Worm (Caenorhabditis elegans): ENCODE data around the gene nlp-71.

nlp-71 gene

DNA sequence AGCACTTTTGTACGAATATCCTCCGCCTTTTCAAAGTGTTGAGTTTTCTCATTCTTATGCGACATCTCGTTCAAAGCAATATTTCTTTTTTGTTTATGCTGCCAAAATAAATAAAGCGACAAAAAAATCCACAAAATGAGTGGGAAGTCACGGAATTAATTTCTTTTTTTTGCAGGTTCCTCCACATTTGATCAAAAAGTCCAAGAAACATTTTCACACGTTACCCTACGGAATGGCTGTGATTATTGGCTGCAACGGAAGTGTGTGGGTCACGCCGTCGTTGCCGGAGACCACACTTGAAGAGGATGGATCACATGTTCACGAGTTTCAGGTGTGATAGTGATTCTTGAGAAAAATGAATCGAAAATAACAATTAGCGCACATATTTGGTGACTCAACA, 3.2 kb upstream of the nlp-71 start, which contains the start of gene Y73B6BL.22:
TSS of gene Y73B6BL.22 (minus strand) at position 101 of the 400 bp plus-strand sequence.
- no peak for TF ChIP-seq ama-1 (optimal IDR thresholded peaks at IDR 0.05)

DNA sequence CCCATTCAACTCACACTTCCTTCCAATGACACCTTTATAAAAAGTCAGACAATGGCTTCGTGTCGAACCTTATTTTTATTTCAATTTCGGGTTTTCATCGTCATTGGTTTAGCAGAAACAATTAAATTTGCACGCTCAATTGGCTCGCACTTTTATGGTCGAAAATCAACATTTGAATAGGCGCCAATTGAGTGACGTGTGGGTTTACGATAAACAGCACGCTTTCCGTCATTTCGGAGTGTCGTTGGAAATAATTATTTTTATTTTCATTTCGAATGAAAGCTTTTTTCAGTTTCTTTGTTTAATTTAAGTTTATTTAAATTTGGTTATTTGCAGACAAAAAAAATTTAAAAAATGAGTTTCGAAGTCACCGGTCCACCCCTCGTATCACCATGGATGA, 1.8 kb upstream of the nlp-71 start, which contains the start of gene exos-2:
TSS of gene exos-2 (plus strand) at position 330 of the 400 bp plus-strand sequence.
- no peak for TF ChIP-seq lin-39 (tag; optimal IDR thresholded peaks at IDR 0.05)
- peak; percentile 13 for TF ChIP-seq lir-3 (tag; optimal IDR thresholded peaks at IDR 0.05; ENCODE audit: poor library complexity)
- peak; percentile 50; the same call in 1 of the 2 replicates for TF ChIP-seq nhr-19 (GFP tag; conservative IDR thresholded peaks at IDR 0.05)
- peak; percentile 62 for TF ChIP-seq nhr-20 (tag; optimal IDR thresholded peaks at IDR 0.05)
- no peak for TF ChIP-seq nhr-237 (tag; optimal IDR thresholded peaks at IDR 0.05)
- TF ChIP-seq nhr-84 (tag; optimal IDR thresholded peaks at IDR 0.05), result no peak
- no peak for TF ChIP-seq tlp-1 (tag; optimal IDR thresholded peaks at IDR 0.05)
- TF ChIP-seq skn-1 (tag; optimal IDR thresholded peaks at IDR 0.05), result peak; percentile 36
- TF ChIP-seq xbp-1 (tag; optimal IDR thresholded peaks at IDR 0.05), result peak; percentile 65
- TF ChIP-seq alr-1 (tag; optimal IDR thresholded peaks at IDR 0.05; ENCODE audit: borderline replicate concordance), result no peak
- no peak for TF ChIP-seq vab-15 (tag; optimal IDR thresholded peaks at IDR 0.05)
- peak; percentile 53 to 75 (median 55) for TF ChIP-seq ceh-82 (tag; optimal IDR thresholded peaks at IDR 0.05)
- peak; percentile 65 for TF ChIP-seq mep-1 (tag; optimal IDR thresholded peaks at IDR 0.05)
- TF ChIP-seq unc-30 (tag; optimal IDR thresholded peaks at IDR 0.05), result no peak
- no peak for TF ChIP-seq jun-1 (tag; optimal IDR thresholded peaks at IDR 0.05)
- TF ChIP-seq zag-1 (tag; optimal IDR thresholded peaks at IDR 0.05), result no peak
- peak; percentile 77 for TF ChIP-seq nhr-71 (tag; optimal IDR thresholded peaks at IDR 0.05)
- peak; percentile 63 for TF ChIP-seq swsn-7 (tag; optimal IDR thresholded peaks at IDR 0.05)
- peak; percentile 81 for TF ChIP-seq unc-130 (tag; optimal IDR thresholded peaks at IDR 0.05)
- TF ChIP-seq ets-5 (GFP tag; IDR thresholded peaks at IDR 0.05), result no peak
- peak; percentile 41 for TF ChIP-seq irx-1 (tag; optimal IDR thresholded peaks at IDR 0.05)
- no peak for TF ChIP-seq egl-13 (tag; optimal IDR thresholded peaks at IDR 0.05)
- no peak for TF ChIP-seq pag-3 (tag; optimal IDR thresholded peaks at IDR 0.05; ENCODE audit: borderline replicate concordance, insufficient read depth)
- peak; percentile 75 to 87 for TF ChIP-seq lsy-2 (tag; optimal IDR thresholded peaks at IDR 0.05)
- peak in 1 of 2 experiments; percentile 13 for TF ChIP-seq mdl-1 (tag; optimal IDR thresholded peaks at IDR 0.05)
- peak; percentile 49 for TF ChIP-seq nhr-90 (tag; optimal IDR thresholded peaks at IDR 0.05; ENCODE audit: poor library complexity)
- TF ChIP-seq nhr-76 (tag; optimal IDR thresholded peaks at IDR 0.05), result no peak
- no peak for TF ChIP-seq unc-62 (GFP tag; optimal IDR thresholded peaks at IDR 0.05)
- peak; percentile 80 for TF ChIP-seq rnt-1 (tag; optimal IDR thresholded peaks at IDR 0.05)
- TF ChIP-seq unc-98 (GFP tag; IDR thresholded peaks at IDR 0.05), result no peak
- no peak for TF ChIP-seq zip-4 (GFP tag; optimal IDR thresholded peaks at IDR 0.05)
- TF ChIP-seq lin-14 (GFP tag; optimal IDR thresholded peaks at IDR 0.05), result no peak
- no peak for TF ChIP-seq pax-3 (tag; optimal IDR thresholded peaks at IDR 0.05)
- TF ChIP-seq blmp-1 (tag; optimal IDR thresholded peaks at IDR 0.05), result no peak
- peak; percentile 77 for TF ChIP-seq nhr-47 (tag; optimal IDR thresholded peaks at IDR 0.05)
- TF ChIP-seq tbx-2 (tag; optimal IDR thresholded peaks at IDR 0.05), result peak; percentile 60
- TF ChIP-seq fos-1 (tag; optimal IDR thresholded peaks at IDR 0.05), result peak; percentile 6
- TF ChIP-seq efl-3 (GFP tag; optimal IDR thresholded peaks at IDR 0.05), result no peak
- peak; percentile 70 for TF ChIP-seq C16A3.4 (tag; optimal IDR thresholded peaks at IDR 0.05)
- TF ChIP-seq elt-2 (tag; optimal IDR thresholded peaks at IDR 0.05), result no peak
- TF ChIP-seq nhr-28 (tag; optimal IDR thresholded peaks at IDR 0.05), result no peak
- no peak for TF ChIP-seq aha-1 (tag; optimal IDR thresholded peaks at IDR 0.05)
- TF ChIP-seq ztf-11 (tag; optimal IDR thresholded peaks at IDR 0.05), result peak in 1 of 2 experiments; percentile 9
- no peak for TF ChIP-seq Y116A8C.19 (tag; optimal IDR thresholded peaks at IDR 0.05; ENCODE audit: borderline replicate concordance)
- peak; percentile 76 for TF ChIP-seq nhr-85 (tag)
- peak; percentile 22 for TF ChIP-seq ceh-8 (GFP tag; optimal IDR thresholded peaks at IDR 0.05)
- peak; percentile 60 for TF ChIP-seq unc-86 (tag; optimal IDR thresholded peaks at IDR 0.05)
- no peak for TF ChIP-seq ceh-63 (GFP tag; optimal IDR thresholded peaks at IDR 0.05)
- peak; percentile 19 for TF ChIP-seq C04F5.9 (tag; optimal IDR thresholded peaks at IDR 0.05)
- TF ChIP-seq ceh-88 (GFP tag; IDR thresholded peaks at IDR 0.05), result peak; percentile 32; the same call in 1 of the 2 replicates

All from whole organism, L1 larva.